Worm (Caenorhabditis elegans) whole organism, late embryonic: ENCODE results near the gene hmg-4.

Source experiments
- ama-1 ChIP-seq: fragments of 150-350 bp; optimal IDR thresholded peaks from 2 replicates; lab custom pipeline; 2014
- ceh-45 ChIP-seq: fragments of 200-800 bp; sonication (Bioruptor generic); IDR thresholded peaks from 2 replicates; pipeline ENCODE4 v1.3.6; 2022; ENCODE audit warnings: missing genetic modification reagents, missing genetic modification characterization, missing compliant biosample characterization
- elt-4 ChIP-seq: sonication (generic microtip); optimal IDR thresholded peaks from 2 replicates; lab custom pipeline; 2016; ENCODE audit warnings: missing genetic modification characterization, missing compliant biosample characterization
- madf-2 ChIP-seq: sonication (generic microtip); optimal IDR thresholded peaks from 2 replicates; lab custom pipeline; 2017; ENCODE audit warnings: missing genetic modification characterization, missing compliant biosample characterization
- odd-2 ChIP-seq: sonication (generic microtip); optimal IDR thresholded peaks from 2 replicates; lab custom pipeline; 2017; ENCODE audit warnings: antibody characterized with exemption, mild to moderate bottlenecking, missing genetic modification characterization, missing compliant biosample characterization
- pros-1 ChIP-seq: fragments of 150-350 bp; optimal IDR thresholded peaks from 2 replicates; lab custom pipeline; 2014; ENCODE audit warnings: missing biosample characterization, missing genetic modification reagents, missing genetic modification characterization

ce11 chrIII:7335220-7335619 is 46.2 kb downstream of the hmg-4 start, which contains the start of gene F56C9.10:
- TF ChIP-seq madf-2 (tag; lab: Kevin White, UChicago) (no peak), pros-1 (tag; lab: Kevin White, UChicago) (peak; percentile 54), elt-4 (tag; lab: Kevin White, UChicago) (no peak), ceh-45 (GFP tag; lab: Robert Waterston, UW) (no peak), ama-1 (lab: Kevin White, UChicago) (no peak), odd-2 (tag; lab: Kevin White, UChicago) (no peak)
